Worm (Caenorhabditis elegans) whole organism, L4 larva: ENCODE data around the gene chst-1.

ENCODE experiments used
- F26F4.8 ChIP-seq: fragments of 200-800 bp; sonication (Bioruptor generic); conservative IDR thresholded peaks from 2 replicates; pipeline ENCODE4 v1.3.6; 2022; ENCODE audit warnings: missing genetic modification characterization, missing compliant biosample characterization
- F49E8.2 ChIP-seq: sonication (generic microtip); optimal IDR thresholded peaks from 2 replicates; lab custom pipeline; 2016; ENCODE audit warnings: missing compliant biosample characterization, mild to moderate bottlenecking, missing genetic modification characterization, borderline replicate concordance
- R02D3.7 ChIP-seq: fragments of 150-350 bp; sonication (generic microtip); optimal IDR thresholded peaks from 3 replicates; lab custom pipeline; 2014; ENCODE audit warnings: missing biosample characterization, missing genetic modification characterization
- T20F7.1 ChIP-seq: fragments of 200-800 bp; sonication (Bioruptor generic); optimal IDR thresholded peaks from 2 replicates; lab custom pipeline; 2018; ENCODE audit warnings: mild to moderate bottlenecking, missing genetic modification characterization, missing compliant biosample characterization
- T26A8.4 ChIP-seq: fragments of 200-800 bp; sonication (Bioruptor generic); IDR thresholded peaks from 2 replicates; pipeline ENCODE4 v1.3.6; 2022; ENCODE audit warnings: missing genetic modification characterization, missing compliant biosample characterization
- Y105C5A.15 ChIP-seq: fragments of 200-800 bp; sonication (Bioruptor generic); IDR thresholded peaks from 2 replicates; pipeline ENCODE4 v1.3.6; 2022; ENCODE audit warnings: missing genetic modification characterization, missing compliant biosample characterization
- Y48G9A.11 ChIP-seq: fragments of 200-800 bp; sonication (Bioruptor generic); IDR thresholded peaks from 2 replicates; pipeline ENCODE4 v1.3.6; 2022; ENCODE audit warnings: missing genetic modification reagents, missing genetic modification characterization, missing compliant biosample characterization
- ZK337.2 ChIP-seq: fragments of 200-800 bp; sonication (Bioruptor generic); IDR thresholded peaks from 2 replicates; pipeline ENCODE4 v1.3.6; 2022; ENCODE audit warnings: missing genetic modification reagents, missing genetic modification characterization, missing compliant biosample characterization
- arid-1 ChIP-seq: fragments of 200-800 bp; sonication (Bioruptor generic); conservative IDR thresholded peaks from 2 replicates; pipeline ENCODE4 v1.3.6; 2022; ENCODE audit warnings: missing genetic modification reagents, missing genetic modification characterization, missing compliant biosample characterization
- ces-1 ChIP-seq: fragments of 150-350 bp; sonication (generic microtip); optimal IDR thresholded peaks from 4 replicates; lab custom pipeline; 2014; ENCODE audit warnings: missing biosample characterization, missing genetic modification reagents, missing genetic modification characterization
- cey-2 ChIP-seq: sonication (generic microtip); optimal IDR thresholded peaks from 3 replicates; lab custom pipeline; 2017; ENCODE audit warnings: missing genetic modification characterization, mild to moderate bottlenecking, missing compliant biosample characterization, antibody characterized with exemption, borderline replicate concordance; ENCODE audit not compliant: insufficient read depth
- daf-12 ChIP-seq: fragments of 150-350 bp; optimal IDR thresholded peaks from 2 replicates; lab custom pipeline; 2014; ENCODE audit warnings: missing biosample characterization, missing genetic modification reagents, missing genetic modification characterization
- daf-16 ChIP-seq, 3 experiments: sonication (generic microtip); optimal IDR thresholded peaks; 2 replicates each; lab custom pipeline; 2016 to 2017; ENCODE audit warnings: missing genetic modification characterization in 3 of 3, missing genetic modification reagents in 3 of 3, mild to moderate bottlenecking in 2 of 3, missing compliant biosample characterization in 2 of 3, missing biosample characterization in 1 of 3, moderate library complexity in 1 of 3
- daf-19 ChIP-seq: fragments of 200-800 bp; sonication (Bioruptor generic); conservative IDR thresholded peaks from 2 replicates; pipeline ENCODE4 v1.3.6; 2022; ENCODE audit warnings: missing genetic modification characterization, missing compliant biosample characterization
- daf-8 ChIP-seq: fragments of 200-800 bp; sonication (Bioruptor generic); IDR thresholded peaks from 2 replicates; pipeline ENCODE4 v1.3.6; 2022; ENCODE audit warnings: missing genetic modification characterization, missing compliant biosample characterization
- dve-1 ChIP-seq: sonication (generic microtip); optimal IDR thresholded peaks from 2 replicates; lab custom pipeline; 2017; ENCODE audit warnings: antibody characterized with exemption, mild to moderate bottlenecking, missing genetic modification characterization, missing compliant biosample characterization; ENCODE audit not compliant: insufficient read depth
- egl-27 ChIP-seq: sonication (generic microtip); optimal IDR thresholded peaks from 3 replicates; lab custom pipeline; 2017; ENCODE audit warnings: missing biosample characterization, missing genetic modification reagents, missing genetic modification characterization
- hlh-11 ChIP-seq: fragments of 200-800 bp; sonication (Bioruptor generic); optimal IDR thresholded peaks from 2 replicates; lab custom pipeline; 2018; ENCODE audit warnings: mild to moderate bottlenecking, missing genetic modification characterization, missing compliant biosample characterization
- hlh-30 ChIP-seq: sonication (generic microtip); optimal IDR thresholded peaks from 2 replicates; lab custom pipeline; 2017; ENCODE audit warnings: antibody characterized with exemption, mild to moderate bottlenecking, missing genetic modification characterization, missing compliant biosample characterization; ENCODE audit not compliant: insufficient read depth
- hmg-1.1 ChIP-seq: fragments of 200-800 bp; sonication (Bioruptor generic); IDR thresholded peaks from 2 replicates; pipeline ENCODE4 v1.3.6; 2022; ENCODE audit warnings: missing genetic modification reagents, missing genetic modification characterization, missing compliant biosample characterization
- lin-29 ChIP-seq: fragments of 200-800 bp; sonication (Bioruptor generic); IDR thresholded peaks from 2 replicates; pipeline ENCODE4 v1.3.6; 2022; ENCODE audit warnings: missing genetic modification reagents, missing genetic modification characterization, missing compliant biosample characterization
- lin-39 ChIP-seq: fragments of 150-350 bp; optimal IDR thresholded peaks from 2 replicates; lab custom pipeline; 2014; ENCODE audit warnings: missing biosample characterization, missing genetic modification reagents, missing genetic modification characterization
- lsy-2 ChIP-seq, 2 experiments: fragments of 150-350 bp in 1 of 2; sonication (generic microtip) in 1 of 2; optimal IDR thresholded peaks; 2 replicates each; lab custom pipeline; 2014 to 2017; ENCODE audit warnings: missing biosample characterization in 2 of 2, missing genetic modification characterization in 2 of 2
- madf-9 ChIP-seq: fragments of 200-800 bp; sonication (Bioruptor generic); conservative IDR thresholded peaks from 2 replicates; pipeline ENCODE4 v1.3.6; 2022; ENCODE audit warnings: missing genetic modification reagents, missing genetic modification characterization, missing compliant biosample characterization
- mxl-2 ChIP-seq: fragments of 200-800 bp; sonication (Bioruptor generic); conservative IDR thresholded peaks from 2 replicates; pipeline ENCODE4 v1.3.6; 2022; ENCODE audit warnings: missing genetic modification reagents, missing genetic modification characterization, missing compliant biosample characterization
- nhr-11 ChIP-seq: fragments of 150-350 bp; optimal IDR thresholded peaks from 2 replicates; lab custom pipeline; 2014; ENCODE audit warnings: missing biosample characterization, missing genetic modification characterization
- nhr-237 ChIP-seq: sonication (generic microtip); optimal IDR thresholded peaks from 2 replicates; lab custom pipeline; 2017; ENCODE audit warnings: missing biosample characterization, missing genetic modification characterization
- nhr-28 ChIP-seq: fragments of 150-350 bp; optimal IDR thresholded peaks from 2 replicates; lab custom pipeline; 2014; ENCODE audit warnings: missing biosample characterization, missing genetic modification characterization
- nhr-6 ChIP-seq: fragments of 150-350 bp; optimal IDR thresholded peaks from 2 replicates; lab custom pipeline; 2014; ENCODE audit warnings: missing biosample characterization, missing genetic modification characterization
- nhr-76 ChIP-seq: fragments of 150-350 bp; optimal IDR thresholded peaks from 2 replicates; lab custom pipeline; 2014; ENCODE audit warnings: missing biosample characterization, missing genetic modification characterization
- nhr-77 ChIP-seq: fragments of 150-350 bp; optimal IDR thresholded peaks from 2 replicates; lab custom pipeline; 2014; ENCODE audit warnings: missing biosample characterization, missing genetic modification characterization
- php-3 ChIP-seq: fragments of 200-800 bp; sonication (Bioruptor generic); IDR thresholded peaks from 2 replicates; pipeline ENCODE4 v1.3.6; 2022; ENCODE audit warnings: missing genetic modification reagents, missing genetic modification characterization, missing compliant biosample characterization
- pqm-1 ChIP-seq: sonication (generic microtip); optimal IDR thresholded peaks from 2 replicates; lab custom pipeline; 2017; ENCODE audit warnings: missing biosample characterization, missing genetic modification characterization
- rbr-2 ChIP-seq: sonication (generic microtip); optimal IDR thresholded peaks from 2 replicates; lab custom pipeline; 2016; ENCODE audit warnings: missing genotype, missing genetic modification characterization, missing compliant biosample characterization
- sdz-12 ChIP-seq: fragments of 200-800 bp; sonication (Bioruptor generic); optimal IDR thresholded peaks from 2 replicates; lab custom pipeline; 2018; ENCODE audit warnings: mild to moderate bottlenecking, missing genetic modification characterization, missing compliant biosample characterization
- snpc-1.2 ChIP-seq: fragments of 200-800 bp; sonication (Bioruptor generic); IDR thresholded peaks from 2 replicates; pipeline ENCODE4 v1.3.6; 2022; ENCODE audit warnings: missing genetic modification reagents, missing genetic modification characterization, missing compliant biosample characterization
- spr-1 ChIP-seq: sonication (generic microtip); optimal IDR thresholded peaks from 2 replicates; lab custom pipeline; 2016; ENCODE audit warnings: mild to moderate bottlenecking, missing genetic modification characterization, missing compliant biosample characterization
- tag-97 ChIP-seq: fragments of 200-800 bp; sonication (Bioruptor generic); IDR thresholded peaks from 2 replicates; pipeline ENCODE4 v1.3.6; 2022; ENCODE audit warnings: missing genetic modification characterization, missing compliant biosample characterization
- unc-39 ChIP-seq: sonication (generic microtip); optimal IDR thresholded peaks from 2 replicates; lab custom pipeline; 2017; ENCODE audit warnings: missing biosample characterization, missing genetic modification characterization
- unc-62 ChIP-seq, 3 experiments: fragments of 150-350 bp in 1 of 3; sonication (generic microtip); optimal IDR thresholded peaks in 2 of 3; peaks in 1 of 3; 1 replicate in 1 of 3; 2 replicates in 2 of 3; lab custom pipeline; 2014 to 2017; ENCODE audit warnings: missing biosample characterization in 3 of 3, missing genetic modification characterization in 3 of 3, missing genetic modification reagents in 3 of 3, missing genotype in 1 of 3
- zag-1 ChIP-seq: fragments of 150-350 bp; optimal IDR thresholded peaks from 2 replicates; lab custom pipeline; 2014; ENCODE audit warnings: missing biosample characterization, missing genetic modification characterization
- zip-11 ChIP-seq: fragments of 200-800 bp; sonication (Bioruptor generic); IDR thresholded peaks from 2 replicates; pipeline ENCODE4 v1.3.6; 2022; ENCODE audit warnings: missing genetic modification characterization, missing compliant biosample characterization
- zip-2 ChIP-seq: fragments of 150-350 bp; optimal IDR thresholded peaks from 2 replicates; lab custom pipeline; 2014; ENCODE audit warnings: missing biosample characterization, missing genetic modification characterization
- ztf-7 ChIP-seq: fragments of 150-350 bp; optimal IDR thresholded peaks from 2 replicates; lab custom pipeline; 2014; ENCODE audit warnings: missing biosample characterization, missing genetic modification characterization

chst-1 gene

DNA sequence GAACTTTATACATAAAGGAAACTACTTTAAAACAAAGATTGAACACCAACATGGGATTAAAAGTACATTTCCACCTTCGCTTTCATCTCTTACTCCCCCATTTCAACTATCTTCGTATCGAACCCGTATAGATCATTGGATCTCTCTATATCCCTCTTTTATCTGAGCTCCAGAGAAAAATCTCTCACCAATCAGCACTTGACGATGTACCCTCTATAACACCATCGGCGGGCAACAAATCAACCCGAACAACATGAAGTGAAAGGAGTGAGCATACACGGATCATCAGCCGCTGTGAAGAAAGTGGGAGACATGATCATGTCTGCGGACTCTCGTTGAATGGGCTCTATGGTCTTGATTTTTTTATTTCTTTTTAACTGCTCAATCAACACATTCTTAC lies 10.7 kb upstream of the chst-1 start:
- no peak for TF ChIP-seq zag-1 (tag; lab: Kevin White, UChicago)
- TF ChIP-seq daf-16 (GFP tag; optimal IDR thresholded peaks at IDR 0.05; lab: Kevin White, UChicago), result peak in 1 of 2 experiments; percentile 6
- no peak for TF ChIP-seq daf-16 (tag; optimal IDR thresholded peaks at IDR 0.05; lab: Kevin White, UChicago)

DNA sequence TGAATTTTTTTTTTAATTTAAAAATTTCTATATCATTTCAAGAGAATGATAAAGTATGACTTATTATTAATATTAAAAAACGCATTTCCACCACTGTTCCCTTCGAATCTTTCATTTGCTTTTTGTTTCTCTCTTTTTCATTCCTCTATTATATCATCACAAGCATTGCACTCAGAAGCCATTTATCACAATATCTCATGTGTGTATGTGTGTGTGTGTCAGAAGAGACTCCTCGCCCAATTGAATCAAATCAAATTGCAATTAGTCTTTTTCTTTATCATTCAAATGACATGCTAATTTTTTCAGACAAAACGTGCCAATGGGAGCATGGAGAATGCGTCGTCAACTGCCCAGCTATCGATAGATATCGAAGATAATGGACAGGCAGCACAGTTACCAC lies 9.4 kb upstream of the chst-1 start, which contains the start of gene unc-105:
TSS of gene unc-105 (plus strand) at position 301 of the 400 bp plus-strand sequence.
- no peak for TF ChIP-seq rbr-2 (tag; lab: Kevin White, UChicago)
- TF ChIP-seq spr-1, result no peak
- TF ChIP-seq R02D3.7, result no peak
- no peak for TF ChIP-seq nhr-6 (tag; lab: Kevin White, UChicago)
- TF ChIP-seq ZK337.2 (GFP tag; lab: Robert Waterston, UW), result no peak
- no peak for TF ChIP-seq hlh-30 (tag; lab: Kevin White, UChicago)
- no peak for TF ChIP-seq unc-39
- no peak for TF ChIP-seq daf-19 (GFP tag; lab: Robert Waterston, UW)
- TF ChIP-seq nhr-77, result no peak
- TF ChIP-seq F26F4.8 (GFP tag; lab: Robert Waterston, UW), result no peak
- TF ChIP-seq lin-29 (GFP tag; lab: Robert Waterston, UW), result no peak
- no peak for TF ChIP-seq nhr-76 (tag; lab: Kevin White, UChicago)
- TF ChIP-seq tag-97 (GFP tag; lab: Robert Waterston, UW), result no peak
- TF ChIP-seq arid-1 (GFP tag; lab: Robert Waterston, UW), result no peak
- no peak for TF ChIP-seq nhr-11 (tag; lab: Kevin White, UChicago)
- no peak for TF ChIP-seq snpc-1.2 (GFP tag; lab: Robert Waterston, UW)
- TF ChIP-seq lin-39 (tag; lab: Kevin White, UChicago), result no peak
- TF ChIP-seq daf-8 (GFP tag; lab: Robert Waterston, UW), result no peak
- TF ChIP-seq php-3 (GFP tag; lab: Robert Waterston, UW), result no peak

DNA sequence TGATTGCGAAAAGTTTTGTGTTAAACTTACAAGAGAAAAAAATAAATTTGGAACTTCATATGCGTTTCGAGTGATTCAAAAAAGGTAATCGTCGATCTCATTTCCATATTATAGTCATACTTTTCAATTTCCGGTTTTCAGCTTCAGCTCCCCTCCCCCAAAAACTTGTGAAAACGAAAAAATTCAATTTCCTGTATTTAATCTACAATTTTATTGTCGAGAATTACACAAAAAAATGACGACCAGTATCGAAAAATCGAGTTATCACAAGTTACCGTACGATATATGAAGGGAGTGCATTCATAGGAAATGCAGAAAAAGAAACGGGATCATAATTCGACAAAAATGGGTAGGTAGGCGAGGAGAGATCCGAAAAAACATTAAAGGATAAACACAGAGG lies 5.3 kb upstream of the chst-1 start, which contains the start of gene lron-4:
TSS of gene lron-4 (minus strand) at position 101 of the 400 bp plus-strand sequence.
- TF ChIP-seq Y105C5A.15 (GFP tag; lab: Robert Waterston, UW), result no peak
- no peak for TF ChIP-seq mxl-2 (GFP tag; lab: Robert Waterston, UW)
- no peak for TF ChIP-seq zag-1 (tag; lab: Kevin White, UChicago)
- TF ChIP-seq zip-11 (GFP tag; lab: Robert Waterston, UW), result no peak
- TF ChIP-seq Y48G9A.11 (GFP tag; lab: Robert Waterston, UW), result no peak
- TF ChIP-seq T20F7.1, result no peak
- TF ChIP-seq nhr-237, result no peak
- no peak for TF ChIP-seq daf-12 (tag; lab: Kevin White, UChicago)
- TF ChIP-seq egl-27 (tag; lab: Kevin White, UChicago), result no peak
- no peak for TF ChIP-seq F49E8.2 (tag; lab: Kevin White, UChicago)
- no peak for TF ChIP-seq madf-9 (GFP tag; lab: Robert Waterston, UW)
- TF ChIP-seq T26A8.4 (GFP tag; lab: Robert Waterston, UW), result no peak
- no peak for TF ChIP-seq cey-2 (tag; lab: Kevin White, UChicago)
- TF ChIP-seq F26F4.8 (GFP tag; lab: Robert Waterston, UW), result no peak
- TF ChIP-seq hmg-1.1 (GFP tag; lab: Robert Waterston, UW), result no peak
- no peak for TF ChIP-seq sdz-12 (GFP tag; lab: Kevin White, UChicago)
- TF ChIP-seq, all 104 proteins: peak for 0

DNA sequence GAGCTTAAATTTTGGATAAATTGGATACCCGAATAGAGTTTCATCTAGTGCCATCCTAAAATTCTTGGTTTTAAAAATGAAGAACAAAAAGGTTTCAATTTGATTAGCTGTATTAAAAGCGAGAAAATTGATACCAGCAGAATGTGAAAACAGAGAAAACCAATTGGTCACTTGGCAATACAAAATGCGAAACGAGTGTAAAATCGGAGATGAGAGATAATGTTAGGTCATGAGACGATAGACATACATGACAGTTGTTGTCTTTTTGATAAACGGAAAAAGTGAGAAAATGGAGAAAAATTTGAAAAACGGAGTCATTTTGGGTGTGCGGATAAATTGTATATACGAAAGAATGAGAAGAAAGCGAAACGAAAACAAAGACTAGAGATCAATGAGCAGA lies 1.8 kb downstream of the chst-1 start, which contains the start of gene sfxn-5:
TSS of gene sfxn-5 (minus strand) at position 55 of the 400 bp plus-strand sequence.
- TF ChIP-seq hlh-11 (tag; lab: Kevin White, UChicago) (peak; percentile 45), unc-62 (GFP tag; optimal IDR thresholded peaks at IDR 0.05 in 1 of 2; lab: Kevin White, UChicago) (peak in 1 of 2 experiments; percentile 13), unc-62 (tag; optimal IDR thresholded peaks at IDR 0.05; lab: Kevin White, UChicago) (no peak), egl-27 (tag; lab: Kevin White, UChicago) (no peak), nhr-28 (peak; percentile 65), pqm-1 (peak; percentile 65), daf-16 (GFP tag; optimal IDR thresholded peaks at IDR 0.05; lab: Kevin White, UChicago) (no peak), daf-16 (tag; optimal IDR thresholded peaks at IDR 0.05; lab: Kevin White, UChicago) (peak; percentile 68), ces-1 (GFP tag; lab: Kevin White, UChicago) (no peak), hlh-30 (tag; lab: Kevin White, UChicago) (peak; percentile 57), lsy-2 (tag; optimal IDR thresholded peaks at IDR 0.05; lab: Kevin White, UChicago) (peak in 1 of 2 experiments; percentile 42), ztf-7 (tag; lab: Kevin White, UChicago) (no peak), dve-1 (tag; lab: Kevin White, UChicago) (peak; percentile 42), Y105C5A.15 (GFP tag; lab: Robert Waterston, UW) (no peak), zip-2 (no peak), nhr-11 (tag; lab: Kevin White, UChicago) (peak; percentile 8), lin-29 (GFP tag; lab: Robert Waterston, UW) (no peak)
